Worm (Caenorhabditis elegans) whole organism, late embryonic: Measurements from ENCODE around the gene T28F12.1.

Experiments
- C38D4.7 ChIP-seq: fragments of 200-800 bp; sonication (Bioruptor generic); optimal IDR thresholded peaks from 2 replicates; lab custom pipeline; 2018; ENCODE audit warnings: mild to moderate bottlenecking, missing genetic modification characterization, moderate library complexity, missing compliant biosample characterization
- ama-1 ChIP-seq: fragments of 150-350 bp; optimal IDR thresholded peaks from 2 replicates; lab custom pipeline; 2014
- ceh-45 ChIP-seq: fragments of 200-800 bp; sonication (Bioruptor generic); IDR thresholded peaks from 2 replicates; pipeline ENCODE4 v1.3.6; 2022; ENCODE audit warnings: missing genetic modification reagents, missing genetic modification characterization, missing compliant biosample characterization
- hlh-6 ChIP-seq: sonication (generic microtip); optimal IDR thresholded peaks from 2 replicates; lab custom pipeline; 2016; ENCODE audit warnings: missing genotype, missing genetic modification characterization, missing compliant biosample characterization
- mec-3 ChIP-seq: sonication (generic microtip); optimal IDR thresholded peaks from 2 replicates; lab custom pipeline; 2016; ENCODE audit warnings: borderline replicate concordance, missing genetic modification characterization, missing compliant biosample characterization
- nhr-232 ChIP-seq: sonication (generic microtip); optimal IDR thresholded peaks from 2 replicates; lab custom pipeline; 2016; ENCODE audit warnings: missing genetic modification characterization, missing compliant biosample characterization
- odd-2 ChIP-seq: sonication (generic microtip); optimal IDR thresholded peaks from 2 replicates; lab custom pipeline; 2017; ENCODE audit warnings: antibody characterized with exemption, mild to moderate bottlenecking, missing genetic modification characterization, missing compliant biosample characterization
- sdc-2 ChIP-seq: sonication (generic microtip); optimal IDR thresholded peaks from 2 replicates; lab custom pipeline; 2016; ENCODE audit warnings: missing genotype, missing genetic modification characterization, missing compliant biosample characterization

ce11 chrV:4504445-4504844, 8.4 kb upstream of the T28F12.1 start:
- TF ChIP-seq hlh-6 (tag; lab: Kevin White, UChicago) (no peak), sdc-2 (no peak), mec-3 (tag; lab: Kevin White, UChicago) (no peak), odd-2 (tag; lab: Kevin White, UChicago) (no peak), ceh-45 (GFP tag; lab: Robert Waterston, UW) (no peak), ama-1 (no peak), C38D4.7 (GFP tag; lab: Kevin White, UChicago) (no peak), nhr-232 (no peak)
